Worm (Caenorhabditis elegans): ENCODE measurements around the gene ddx-23.

The ddx-23 gene

ce11 chrIII:5802971-5803370 lies 50.1 kb downstream of the ddx-23 start, which contains the start of the genes polq-1 and him-10 (continued):
- no peak for TF ChIP-seq snpc-1.1 (tag; optimal IDR thresholded peaks at IDR 0.05; ENCODE audit: insufficient read depth)
- TF ChIP-seq efl-1 (GFP tag; optimal IDR thresholded peaks at IDR 0.05) = peak; percentile 81
- TF ChIP-seq fkh-3 (tag; optimal IDR thresholded peaks at IDR 0.05) = no peak
- no peak for TF ChIP-seq die-1 (tag; optimal IDR thresholded peaks at IDR 0.05)
- TF ChIP-seq sea-2 (GFP tag; IDR thresholded peaks at IDR 0.05) = no peak
- TF ChIP-seq ccch-3 (GFP tag; optimal IDR thresholded peaks at IDR 0.05) = no peak
- no peak for TF ChIP-seq dpff-1 (tag; optimal IDR thresholded peaks at IDR 0.05)
- TF ChIP-seq lin-54 (GFP tag; optimal IDR thresholded peaks at IDR 0.05) = peak; percentile 54
- peak; percentile 56 for TF ChIP-seq dox-1 (GFP tag; IDR thresholded peaks at IDR 0.05)
- TF ChIP-seq dpl-1 (GFP tag; optimal IDR thresholded peaks at IDR 0.05) = peak; percentile 59

Measured in whole organism, young adult.